Worm (Caenorhabditis elegans) whole organism, midembryonic: Measurements from ENCODE around the gene ttr-16.

Experiments
- T22C8.4 ChIP-seq: fragments of 200-800 bp; sonication (Bioruptor generic); IDR thresholded peaks from 2 replicates; pipeline ENCODE4 v1.3.6; 2022; ENCODE audit warnings: missing genetic modification characterization, missing compliant biosample characterization
- cog-1 ChIP-seq: sonication (generic microtip); optimal IDR thresholded peaks from 2 replicates; lab custom pipeline; 2016; ENCODE audit warnings: missing genetic modification characterization, missing compliant biosample characterization
- flt-1 ChIP-seq: fragments of 200-800 bp; sonication (Bioruptor generic); IDR thresholded peaks from 2 replicates; pipeline ENCODE4 v1.3.6; 2022; ENCODE audit warnings: missing genetic modification characterization, missing compliant biosample characterization
- klf-2 ChIP-seq: fragments of 200-800 bp; sonication (Bioruptor generic); conservative IDR thresholded peaks from 2 replicates; pipeline ENCODE4 v1.3.6; 2022; ENCODE audit warnings: missing genetic modification reagents, missing genetic modification characterization, missing compliant biosample characterization
- med-1 ChIP-seq: sonication (generic microtip); optimal IDR thresholded peaks from 2 replicates; lab custom pipeline; 2017; ENCODE audit warnings: missing genetic modification characterization, mild to moderate bottlenecking, missing compliant biosample characterization, antibody characterized with exemption, missing genetic modification reagents; ENCODE audit not compliant: insufficient read depth
- ref-1 ChIP-seq: fragments of 200-800 bp; sonication (Bioruptor generic); conservative IDR thresholded peaks from 2 replicates; pipeline ENCODE4 v1.3.6; 2022; ENCODE audit warnings: missing genetic modification reagents, missing genetic modification characterization, missing compliant biosample characterization
- tab-1 ChIP-seq: fragments of 200-800 bp; sonication (Bioruptor generic); IDR thresholded peaks from 2 replicates; pipeline ENCODE4 v1.3.6; 2022; ENCODE audit warnings: missing genetic modification characterization, missing compliant biosample characterization
- ztf-23 ChIP-seq: fragments of 200-800 bp; sonication (Bioruptor generic); IDR thresholded peaks from 2 replicates; pipeline ENCODE4 v1.3.6; 2022; ENCODE audit warnings: missing genetic modification reagents, missing genetic modification characterization, missing compliant biosample characterization
- ztf-29 ChIP-seq: fragments of 200-800 bp; sonication (Bioruptor generic); IDR thresholded peaks from 2 replicates; pipeline ENCODE4 v1.3.6; 2022; ENCODE audit warnings: missing genetic modification reagents, missing genetic modification characterization, missing compliant biosample characterization

ttr-16 gene

DNA sequence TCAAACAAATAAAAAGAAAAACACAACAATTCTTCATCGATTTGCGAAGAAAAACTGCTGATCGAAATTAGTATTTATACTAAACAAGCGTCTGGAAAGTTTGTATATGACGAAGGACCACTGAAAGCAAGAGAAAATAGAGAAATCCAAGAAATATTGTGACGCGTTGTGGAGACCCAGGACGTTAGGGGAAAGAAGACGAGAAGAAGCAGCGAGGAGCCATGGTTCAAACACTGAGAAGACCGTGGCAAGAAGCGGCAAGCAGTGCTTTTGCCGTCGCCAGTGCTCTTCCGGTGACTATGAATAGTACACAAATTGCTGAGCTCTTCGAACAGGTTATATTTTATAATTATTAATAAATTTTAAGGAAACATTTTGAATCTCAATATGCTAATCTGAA, 25.3 kb downstream of the ttr-16 start:
- no peak for TF ChIP-seq ref-1 (GFP tag; lab: Robert Waterston, UW)
- no peak for TF ChIP-seq T22C8.4 (GFP tag; lab: Robert Waterston, UW)
- TF ChIP-seq med-1 = no peak
- no peak for TF ChIP-seq flt-1 (GFP tag; lab: Robert Waterston, UW)
- no peak for TF ChIP-seq ztf-29 (GFP tag; lab: Robert Waterston, UW)
- TF ChIP-seq klf-2 (GFP tag; lab: Robert Waterston, UW) = no peak
- no peak for TF ChIP-seq tab-1 (GFP tag; lab: Robert Waterston, UW)
- no peak for TF ChIP-seq ztf-23 (GFP tag; lab: Robert Waterston, UW)
- no peak for TF ChIP-seq cog-1 (tag; lab: Kevin White, UChicago)

DNA sequence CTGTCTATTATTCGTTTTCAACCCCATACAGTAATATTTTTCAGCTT, 25.5 kb downstream of the ttr-16 start, which contains the start of gene kdin-1:
Gene kdin-1, plus strand, starts transcription at position 38 of the 47 bp plus-strand sequence.
- TF ChIP-seq T22C8.4 (GFP tag; lab: Robert Waterston, UW) (no peak), klf-2 (GFP tag; lab: Robert Waterston, UW) (no peak), ztf-29 (GFP tag; lab: Robert Waterston, UW) (no peak)

DNA sequence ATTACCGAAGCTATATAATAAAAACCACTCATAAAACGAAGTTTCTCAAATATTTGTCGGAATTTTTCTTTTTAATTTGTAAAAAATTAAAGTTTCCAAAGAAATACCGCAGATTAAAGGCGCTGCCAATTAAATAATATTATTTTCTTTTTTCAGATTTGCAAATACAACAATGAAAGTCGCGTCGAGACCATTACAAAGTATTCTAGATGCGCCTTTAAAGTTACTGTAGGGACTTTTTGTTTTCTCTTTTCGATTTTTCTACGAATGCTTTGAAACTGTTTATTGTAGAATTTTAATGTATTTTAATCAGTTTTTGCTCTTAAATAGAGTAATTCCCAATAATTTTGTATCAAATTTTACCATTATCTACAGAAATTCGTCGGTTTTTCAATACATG, 25.7 kb downstream of the ttr-16 start:
- TF ChIP-seq T22C8.4 (GFP tag; lab: Robert Waterston, UW) (no peak), cog-1 (tag; lab: Kevin White, UChicago) (no peak), ztf-29 (GFP tag; lab: Robert Waterston, UW) (no peak), ztf-23 (GFP tag; lab: Robert Waterston, UW) (no peak), tab-1 (GFP tag; lab: Robert Waterston, UW) (no peak), flt-1 (GFP tag; lab: Robert Waterston, UW) (no peak), klf-2 (GFP tag; lab: Robert Waterston, UW) (no peak), ref-1 (GFP tag; lab: Robert Waterston, UW) (no peak), med-1 (no peak)

DNA sequence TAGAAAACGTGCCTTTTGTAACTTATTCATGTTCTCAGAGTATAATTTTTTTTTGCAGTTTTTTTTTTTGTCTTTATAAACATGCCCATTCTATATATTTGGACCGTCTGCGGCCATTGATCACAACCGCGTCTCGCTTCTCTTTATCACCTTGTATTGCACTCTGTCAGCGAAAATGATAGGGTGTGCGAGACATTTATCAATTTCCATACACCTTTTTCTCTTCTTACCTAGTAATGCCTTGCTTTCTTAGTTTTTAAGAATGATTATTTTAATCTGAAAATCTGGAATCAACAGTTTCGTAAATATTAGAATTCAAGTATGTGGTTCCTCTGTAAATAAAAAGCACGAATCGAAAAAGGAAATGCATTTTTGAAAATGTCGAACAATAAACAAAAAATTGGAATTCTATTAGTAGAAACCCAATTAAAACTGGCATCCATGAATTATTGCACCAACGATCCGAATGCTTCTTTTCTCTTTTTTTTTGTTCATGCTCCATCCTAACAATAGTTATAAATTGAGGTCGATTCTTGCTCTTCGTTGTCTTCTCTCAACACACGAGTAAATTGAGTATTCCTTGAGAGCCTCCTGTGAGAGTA, 26.7 kb downstream of the ttr-16 start:
- TF ChIP-seq klf-2 (GFP tag; lab: Robert Waterston, UW) (no peak), T22C8.4 (GFP tag; lab: Robert Waterston, UW) (no peak), tab-1 (GFP tag; lab: Robert Waterston, UW) (no peak), ztf-29 (GFP tag; lab: Robert Waterston, UW) (no peak), ref-1 (GFP tag; lab: Robert Waterston, UW) (no peak), med-1 (no peak), cog-1 (tag; lab: Kevin White, UChicago) (no peak)

DNA sequence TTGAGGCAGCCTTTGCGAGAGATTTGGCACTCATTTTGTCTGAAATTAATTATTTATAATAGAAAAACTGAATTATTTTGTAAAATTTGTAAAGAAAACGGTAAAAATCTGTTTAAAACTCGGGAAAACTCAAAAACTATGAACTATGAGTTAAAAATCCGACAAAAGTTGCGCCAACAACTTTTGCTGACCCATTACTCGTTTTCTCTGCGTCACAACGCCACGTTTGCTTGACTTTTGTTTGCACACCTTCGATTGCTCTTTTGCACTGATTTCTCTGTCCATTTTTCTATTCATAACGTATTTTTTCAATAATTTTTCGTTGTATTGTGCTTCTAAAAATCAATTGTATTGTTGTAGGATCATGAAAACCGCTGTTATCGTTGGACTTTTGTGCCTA, 27.7 kb downstream of the ttr-16 start, which contains the start of gene fkb-1:
Gene fkb-1, plus strand, starts transcription at position 361 of the 400 bp plus-strand sequence.
- TF ChIP-seq flt-1 (GFP tag; lab: Robert Waterston, UW) (no peak), T22C8.4 (GFP tag; lab: Robert Waterston, UW) (no peak), med-1 (no peak), klf-2 (GFP tag; lab: Robert Waterston, UW) (no peak), ref-1 (GFP tag; lab: Robert Waterston, UW) (no peak)

DNA sequence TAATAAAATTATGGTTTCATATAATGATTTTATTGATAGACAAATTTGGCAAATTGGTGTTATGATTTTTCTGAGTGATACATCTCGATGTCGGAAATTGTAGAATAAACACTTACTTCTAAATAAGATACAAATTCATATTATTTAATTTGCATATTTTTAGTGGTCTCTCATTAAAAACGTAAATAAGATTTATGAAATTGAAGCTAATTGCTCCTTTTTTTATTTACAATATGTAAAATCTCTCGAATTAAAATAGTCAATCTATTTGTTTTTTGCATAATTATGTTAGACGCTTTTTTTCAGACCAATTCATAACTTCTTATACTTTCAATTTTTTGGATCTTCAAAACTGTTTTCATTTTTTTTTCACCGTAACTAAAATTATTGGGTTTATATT, 31.6 kb downstream of the ttr-16 start, which contains the start of gene hrg-6:
Gene hrg-6, plus strand, starts transcription at position 301 of the 400 bp plus-strand sequence.
- no peak for TF ChIP-seq tab-1 (GFP tag; lab: Robert Waterston, UW)
- TF ChIP-seq klf-2 (GFP tag; lab: Robert Waterston, UW) = no peak
- TF ChIP-seq ztf-29 (GFP tag; lab: Robert Waterston, UW) = no peak
- TF ChIP-seq med-1 = no peak
- TF ChIP-seq ztf-23 (GFP tag; lab: Robert Waterston, UW) = no peak
- no peak for TF ChIP-seq ref-1 (GFP tag; lab: Robert Waterston, UW)
- TF ChIP-seq T22C8.4 (GFP tag; lab: Robert Waterston, UW) = no peak
- no peak for TF ChIP-seq flt-1 (GFP tag; lab: Robert Waterston, UW)
- no peak for TF ChIP-seq cog-1 (tag; lab: Kevin White, UChicago)

DNA sequence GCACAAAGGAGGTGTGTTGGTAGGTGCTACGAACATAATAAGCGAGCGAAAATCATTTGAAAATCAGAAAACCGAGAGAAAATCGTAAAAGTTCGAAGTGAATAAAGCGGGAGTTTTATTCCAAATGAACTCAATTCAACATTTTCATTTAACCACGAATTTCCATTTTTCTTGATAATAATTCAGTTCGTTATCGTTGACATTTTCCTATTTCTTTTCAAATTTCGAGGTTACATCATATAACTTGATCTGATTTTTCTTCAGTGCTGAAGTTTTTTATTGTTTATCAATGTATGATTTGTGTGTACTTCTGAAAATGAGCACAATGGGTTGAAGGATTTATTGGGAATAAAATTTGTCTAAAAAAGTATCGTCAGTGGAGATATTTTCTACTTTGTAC, 32.3 kb downstream of the ttr-16 start:
- TF ChIP-seq ref-1 (GFP tag; lab: Robert Waterston, UW) (no peak), cog-1 (tag; lab: Kevin White, UChicago) (no peak), ztf-29 (GFP tag; lab: Robert Waterston, UW) (no peak), ztf-23 (GFP tag; lab: Robert Waterston, UW) (no peak), tab-1 (GFP tag; lab: Robert Waterston, UW) (no peak), flt-1 (GFP tag; lab: Robert Waterston, UW) (no peak), klf-2 (GFP tag; lab: Robert Waterston, UW) (no peak)

DNA sequence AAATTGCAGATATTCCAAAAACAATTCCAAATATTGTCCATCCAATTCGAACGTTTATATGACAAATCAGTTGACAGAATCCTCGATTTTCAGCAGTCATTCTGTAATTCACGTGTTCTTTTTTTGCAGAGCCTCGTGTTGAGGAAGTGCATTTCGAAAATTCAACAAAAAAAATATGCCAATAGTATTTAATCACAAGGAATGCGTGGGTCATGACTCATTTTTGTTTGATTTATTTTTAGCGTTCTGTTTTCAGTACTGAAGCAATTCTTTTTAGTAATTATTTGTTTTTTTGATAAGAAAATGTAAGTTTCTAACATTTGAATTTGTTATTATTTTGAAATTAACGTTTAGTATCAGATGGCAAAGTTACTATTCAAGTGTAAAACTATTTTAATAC, 33.0 kb downstream of the ttr-16 start, which contains the start of gene hrg-4:
Gene hrg-4, minus strand, starts transcription at position 101 of the 400 bp plus-strand sequence.
- TF ChIP-seq T22C8.4 (GFP tag; lab: Robert Waterston, UW) = no peak
- no peak for TF ChIP-seq tab-1 (GFP tag; lab: Robert Waterston, UW)

DNA sequence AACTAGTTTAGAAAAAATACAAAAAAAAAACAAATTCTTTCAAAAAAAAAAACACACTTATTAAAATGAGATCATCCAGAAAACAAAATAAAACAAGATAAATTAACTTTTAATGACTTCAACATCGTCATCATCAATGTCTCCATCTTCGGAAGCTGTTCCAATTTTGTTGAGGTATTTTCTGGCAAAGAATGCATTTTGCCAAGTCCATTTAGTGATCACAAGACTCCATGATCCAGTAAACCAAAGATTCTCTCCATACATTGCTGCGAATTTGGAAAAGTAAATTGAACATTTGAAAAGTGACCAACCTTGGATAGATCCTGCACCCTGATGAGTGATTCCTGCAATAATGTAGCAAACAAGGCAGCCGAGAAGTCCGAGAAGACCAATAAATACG, 33.8 kb downstream of the ttr-16 start:
- TF ChIP-seq T22C8.4 (GFP tag; lab: Robert Waterston, UW) = no peak
- no peak for TF ChIP-seq flt-1 (GFP tag; lab: Robert Waterston, UW)
- no peak for TF ChIP-seq ref-1 (GFP tag; lab: Robert Waterston, UW)
- no peak for TF ChIP-seq ztf-29 (GFP tag; lab: Robert Waterston, UW)
- no peak for TF ChIP-seq cog-1 (tag; lab: Kevin White, UChicago)
- no peak for TF ChIP-seq ztf-23 (GFP tag; lab: Robert Waterston, UW)
- TF ChIP-seq med-1 = no peak
- no peak for TF ChIP-seq klf-2 (GFP tag; lab: Robert Waterston, UW)
- no peak for TF ChIP-seq tab-1 (GFP tag; lab: Robert Waterston, UW)

DNA sequence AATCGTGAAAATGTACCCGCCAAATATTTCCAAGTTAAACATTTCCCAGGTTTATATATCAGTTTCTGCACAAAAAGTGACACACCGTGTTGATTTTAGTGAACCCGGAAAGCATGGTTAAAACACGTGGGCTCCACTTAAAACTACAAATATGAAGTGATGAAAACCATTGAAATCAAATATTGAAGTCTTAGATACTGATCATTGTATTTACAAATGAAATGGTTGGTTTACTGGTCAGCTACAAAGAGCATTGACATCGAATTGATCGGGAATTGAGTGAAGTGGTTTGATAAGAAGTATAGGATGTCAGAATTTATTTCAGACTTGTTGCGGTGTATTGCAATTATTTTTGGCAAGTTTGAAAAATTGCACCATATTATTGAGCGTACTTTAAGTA, 34.5 kb downstream of the ttr-16 start, which contains the start of gene hrg-5:
Gene hrg-5, minus strand, starts transcription at position 17 of the 400 bp plus-strand sequence.
- TF ChIP-seq med-1 (no peak), T22C8.4 (GFP tag; lab: Robert Waterston, UW) (no peak), flt-1 (GFP tag; lab: Robert Waterston, UW) (no peak), ztf-29 (GFP tag; lab: Robert Waterston, UW) (no peak)
